Worm (Caenorhabditis elegans) whole organism, mixed stage, embryonic: ENCODE results near the gene mam-1.

Source experiments
- M03D4.4 ChIP-seq: sonication (generic microtip); optimal IDR thresholded peaks from 2 replicates; lab custom pipeline; 2017; ENCODE audit warnings: mild to moderate bottlenecking, missing genetic modification characterization, missing compliant biosample characterization
- bed-3 ChIP-seq: fragments of 200-800 bp; sonication (Bioruptor generic); optimal IDR thresholded peaks from 3 replicates; lab custom pipeline; 2018; ENCODE audit warnings: mild to moderate bottlenecking, missing genetic modification characterization, moderate library complexity, missing compliant biosample characterization
- blmp-1 ChIP-seq: fragments of 150-350 bp; optimal IDR thresholded peaks from 2 replicates; lab custom pipeline; 2014; ENCODE audit warnings: missing biosample characterization, missing genetic modification characterization
- ceh-39 ChIP-seq: fragments of 150-350 bp; optimal IDR thresholded peaks from 2 replicates; lab custom pipeline; 2014; ENCODE audit warnings: missing biosample characterization, missing genetic modification characterization
- ceh-43 ChIP-seq: fragments of 200-800 bp; sonication (Bioruptor generic); optimal IDR thresholded peaks from 2 replicates; lab custom pipeline; 2018; ENCODE audit warnings: mild to moderate bottlenecking, missing genetic modification characterization, moderate library complexity, missing compliant biosample characterization
- ceh-83 ChIP-seq: fragments of 200-800 bp; sonication (Bioruptor generic); optimal IDR thresholded peaks from 2 replicates; lab custom pipeline; 2018; ENCODE audit warnings: mild to moderate bottlenecking, missing genetic modification characterization, missing compliant biosample characterization
- ces-1 ChIP-seq: fragments of 150-350 bp; optimal IDR thresholded peaks from 2 replicates; lab custom pipeline; 2014; ENCODE audit warnings: missing biosample characterization, missing genetic modification reagents, missing genetic modification characterization
- cnd-1 ChIP-seq: fragments of 200-800 bp; sonication (Bioruptor generic); optimal IDR thresholded peaks from 2 replicates; lab custom pipeline; 2018; ENCODE audit warnings: mild to moderate bottlenecking, missing genetic modification characterization, missing compliant biosample characterization
- drap-1 ChIP-seq: fragments of 200-800 bp; sonication (Bioruptor generic); optimal IDR thresholded peaks from 3 replicates; lab custom pipeline; 2018; ENCODE audit warnings: mild to moderate bottlenecking, missing genetic modification characterization, missing compliant biosample characterization
- elt-1 ChIP-seq: sonication (generic microtip); optimal IDR thresholded peaks from 2 replicates; lab custom pipeline; 2017; ENCODE audit warnings: missing genetic modification characterization, mild to moderate bottlenecking, missing compliant biosample characterization, antibody characterized with exemption, moderate library complexity, borderline replicate concordance; ENCODE audit not compliant: insufficient read depth
- elt-3 ChIP-seq: fragments of 150-350 bp; optimal IDR thresholded peaks from 2 replicates; lab custom pipeline; 2014; ENCODE audit warnings: missing biosample characterization, missing genetic modification characterization
- flh-1 ChIP-seq: fragments of 200-800 bp; sonication (Bioruptor generic); optimal IDR thresholded peaks from 2 replicates; lab custom pipeline; 2018; ENCODE audit warnings: mild to moderate bottlenecking, missing genetic modification characterization, moderate library complexity, missing compliant biosample characterization
- ham-2 ChIP-seq: fragments of 200-800 bp; sonication (Bioruptor generic); optimal IDR thresholded peaks from 2 replicates; lab custom pipeline; 2018; ENCODE audit warnings: mild to moderate bottlenecking, missing genetic modification characterization, missing compliant biosample characterization
- hlh-1 ChIP-seq: fragments of 150-350 bp; optimal IDR thresholded peaks from 2 replicates; lab custom pipeline; 2014; ENCODE audit warnings: missing biosample characterization, missing genetic modification reagents, missing genetic modification characterization
- lin-13 ChIP-seq: fragments of 150-350 bp; optimal IDR thresholded peaks from 2 replicates; lab custom pipeline; 2014; ENCODE audit warnings: missing biosample characterization, missing genetic modification characterization
- lin-32 ChIP-seq: fragments of 200-800 bp; sonication (Bioruptor generic); optimal IDR thresholded peaks from 2 replicates; lab custom pipeline; 2018; ENCODE audit warnings: mild to moderate bottlenecking, missing genetic modification characterization, missing compliant biosample characterization
- lsy-2 ChIP-seq: fragments of 150-350 bp; optimal IDR thresholded peaks from 2 replicates; lab custom pipeline; 2014; ENCODE audit warnings: missing biosample characterization, missing genetic modification characterization
- mab-5 ChIP-seq: fragments of 150-350 bp; optimal IDR thresholded peaks from 2 replicates; lab custom pipeline; 2014; ENCODE audit warnings: missing biosample characterization, missing genetic modification characterization
- mep-1 ChIP-seq: fragments of 150-350 bp; optimal IDR thresholded peaks from 2 replicates; lab custom pipeline; 2017; ENCODE audit warnings: missing biosample characterization, missing genetic modification reagents, missing genetic modification characterization, inconsistent platforms
- mls-2 ChIP-seq: sonication (generic microtip); optimal IDR thresholded peaks from 2 replicates; lab custom pipeline; 2016; ENCODE audit warnings: mild to moderate bottlenecking, missing genetic modification characterization, moderate library complexity, missing compliant biosample characterization
- nhr-12 ChIP-seq: fragments of 150-350 bp; optimal IDR thresholded peaks from 2 replicates; lab custom pipeline; 2014; ENCODE audit warnings: missing biosample characterization, missing genetic modification characterization
- nhr-2 ChIP-seq: fragments of 150-350 bp; optimal IDR thresholded peaks from 2 replicates; lab custom pipeline; 2014; ENCODE audit warnings: missing biosample characterization, missing genetic modification characterization
- nhr-237 ChIP-seq: fragments of 150-350 bp; optimal IDR thresholded peaks from 2 replicates; lab custom pipeline; 2014; ENCODE audit warnings: missing biosample characterization, missing genetic modification characterization
- nhr-28 ChIP-seq: fragments of 150-350 bp; optimal IDR thresholded peaks from 2 replicates; lab custom pipeline; 2014; ENCODE audit warnings: missing biosample characterization, missing genetic modification characterization
- nhr-76 ChIP-seq: sonication (generic microtip); optimal IDR thresholded peaks from 2 replicates; lab custom pipeline; 2017; ENCODE audit warnings: missing biosample characterization, missing genetic modification characterization
- pha-4 ChIP-seq: fragments of 150-350 bp; optimal IDR thresholded peaks from 2 replicates; lab custom pipeline; 2018; ENCODE audit warnings: missing biosample characterization, missing genetic modification reagents, missing genetic modification characterization
- sem-2 ChIP-seq: fragments of 200-800 bp; sonication (Bioruptor generic); optimal IDR thresholded peaks from 2 replicates; lab custom pipeline; 2018; ENCODE audit warnings: mild to moderate bottlenecking, missing genetic modification characterization, missing compliant biosample characterization
- snpc-4 ChIP-seq: fragments of 150-350 bp; optimal IDR thresholded peaks from 2 replicates; lab custom pipeline; 2014; ENCODE audit warnings: missing biosample characterization, missing genetic modification characterization
- sptf-1 ChIP-seq: sonication (generic microtip); optimal IDR thresholded peaks from 2 replicates; lab custom pipeline; 2017; ENCODE audit warnings: mild to moderate bottlenecking, missing genetic modification characterization, moderate library complexity, missing compliant biosample characterization
- tbx-8 ChIP-seq: fragments of 200-800 bp; sonication (Bioruptor generic); optimal IDR thresholded peaks from 2 replicates; lab custom pipeline; 2018; ENCODE audit warnings: mild to moderate bottlenecking, missing genetic modification characterization, moderate library complexity, missing compliant biosample characterization
- unc-120 ChIP-seq: sonication (generic microtip); optimal IDR thresholded peaks from 2 replicates; lab custom pipeline; 2017; ENCODE audit warnings: missing genetic modification characterization, missing compliant biosample characterization; ENCODE audit not compliant: poor library complexity, severe bottlenecking
- unc-39 ChIP-seq: fragments of 150-350 bp; optimal IDR thresholded peaks from 2 replicates; lab custom pipeline; 2014; ENCODE audit warnings: missing biosample characterization, missing genetic modification characterization
- unc-62 ChIP-seq: fragments of 150-350 bp; optimal IDR thresholded peaks from 2 replicates; lab custom pipeline; 2014; ENCODE audit warnings: missing biosample characterization, missing genetic modification reagents, missing genetic modification characterization
- zip-8 ChIP-seq: fragments of 150-350 bp; optimal IDR thresholded peaks from 2 replicates; lab custom pipeline; 2014; ENCODE audit warnings: missing biosample characterization, missing genetic modification characterization
- ztf-11 ChIP-seq: fragments of 150-350 bp; optimal IDR thresholded peaks from 2 replicates; lab custom pipeline; 2014; ENCODE audit warnings: missing biosample characterization, missing genetic modification characterization

The mam-1 gene

ce11 chrX:876935-877334 is 11.3 kb downstream of the mam-1 start, which contains the start of gene ZC13.1:
TSS of gene ZC13.1 (plus strand) at chrX:877239.
- TF ChIP-seq zip-8 (tag; lab: Kevin White, UChicago) = no peak
- TF ChIP-seq ceh-39 (tag; lab: Kevin White, UChicago) = no peak
- TF ChIP-seq lin-13 (tag; lab: Kevin White, UChicago) = peak; percentile 66
- no peak for TF ChIP-seq mab-5 (tag; lab: Kevin White, UChicago)
- TF ChIP-seq M03D4.4 (tag; lab: Kevin White, UChicago) = no peak
- TF ChIP-seq lin-32 (GFP tag; lab: Kevin White, UChicago) = no peak
- TF ChIP-seq elt-1 (tag; lab: Kevin White, UChicago) = no peak
- TF ChIP-seq sem-2 (GFP tag; lab: Kevin White, UChicago) = peak; percentile 2
- no peak for TF ChIP-seq snpc-4
- no peak for TF ChIP-seq bed-3 (GFP tag; lab: Kevin White, UChicago)
- peak; percentile 38 for TF ChIP-seq cnd-1 (tag; lab: Kevin White, UChicago)
- TF ChIP-seq nhr-28 (tag; lab: Kevin White, UChicago) = no peak
- peak; percentile 37 for TF ChIP-seq nhr-2 (tag; lab: Kevin White, UChicago)
- no peak for TF ChIP-seq ceh-83 (GFP tag; lab: Kevin White, UChicago)
- TF ChIP-seq flh-1 (GFP tag; lab: Kevin White, UChicago) = no peak
- peak; percentile 58 for TF ChIP-seq mls-2 (tag; lab: Kevin White, UChicago)
- TF ChIP-seq nhr-12 (tag; lab: Kevin White, UChicago) = no peak
- no peak for TF ChIP-seq ceh-43
- TF ChIP-seq unc-120 (tag; lab: Kevin White, UChicago) = peak; percentile 57
- peak; percentile 32 for TF ChIP-seq nhr-237 (tag; lab: Kevin White, UChicago)
- no peak for TF ChIP-seq nhr-76 (tag; lab: Kevin White, UChicago)
- no peak for TF ChIP-seq ces-1 (GFP tag; lab: Kevin White, UChicago)
- TF ChIP-seq lsy-2 (tag; lab: Kevin White, UChicago) = peak; percentile 38
- TF ChIP-seq unc-39 (tag; lab: Kevin White, UChicago) = no peak
- TF ChIP-seq sptf-1 (tag; lab: Kevin White, UChicago) = peak; percentile 60
- peak; percentile 12 for TF ChIP-seq ham-2 (GFP tag; lab: Kevin White, UChicago)
- TF ChIP-seq drap-1 (GFP tag; lab: Kevin White, UChicago) = peak; percentile 49
- peak; percentile 83 for TF ChIP-seq blmp-1 (tag; lab: Kevin White, UChicago)
- peak; percentile 94 for TF ChIP-seq mep-1
- TF ChIP-seq tbx-8 (GFP tag; lab: Kevin White, UChicago) = no peak
- TF ChIP-seq elt-3 (tag; lab: Kevin White, UChicago) = no peak
- peak; percentile 43 for TF ChIP-seq unc-62 (GFP tag; lab: Kevin White, UChicago)
- TF ChIP-seq ztf-11 (tag; lab: Kevin White, UChicago) = no peak
- TF ChIP-seq pha-4 (tag; lab: Kevin White, UChicago) = peak; percentile 89
- TF ChIP-seq hlh-1 (tag; lab: Kevin White, UChicago) = peak; percentile 70

ce11 chrX:873634-874033 is 14.6 kb downstream of the mam-1 start:
- TF ChIP-seq ham-2 (GFP tag; lab: Kevin White, UChicago) (no peak), blmp-1 (tag; lab: Kevin White, UChicago) (no peak), unc-62 (GFP tag; lab: Kevin White, UChicago) (no peak), unc-120 (tag; lab: Kevin White, UChicago) (no peak), nhr-12 (tag; lab: Kevin White, UChicago) (no peak), sem-2 (GFP tag; lab: Kevin White, UChicago) (no peak), ces-1 (GFP tag; lab: Kevin White, UChicago) (no peak), unc-39 (tag; lab: Kevin White, UChicago) (no peak), flh-1 (GFP tag; lab: Kevin White, UChicago) (no peak), ztf-11 (tag; lab: Kevin White, UChicago) (no peak), bed-3 (GFP tag; lab: Kevin White, UChicago) (no peak), zip-8 (tag; lab: Kevin White, UChicago) (no peak), lsy-2 (tag; lab: Kevin White, UChicago) (no peak), nhr-28 (tag; lab: Kevin White, UChicago) (no peak)
